Fruit fly (Drosophila melanogaster): ENCODE data around the gene AIF.

Gene AIF

dm6 chr2L:2147208-2147607 lies 4.3 kb upstream of the AIF start, which contains the start of the genes CG11723 and Tbcd (continued):
- TF ChIP-seq NfI (GFP tag; optimal IDR thresholded peaks at IDR 0.05) (peak; percentile 87), CG7372 (GFP tag; IDR thresholded peaks at IDR 0.05) (peak; percentile 91), CG7271 (tag; optimal IDR thresholded peaks at IDR 0.05) (peak; percentile 56), Atf-2 (GFP tag; optimal IDR thresholded peaks at IDR 0.05) (peak; percentile 83), CG9609 (GFP tag; optimal IDR thresholded peaks at IDR 0.05) (peak; percentile 89), CG13624 (GFP tag; optimal IDR thresholded peaks at IDR 0.05) (peak; percentile 84), Hr3 (GFP tag; optimal IDR thresholded peaks at IDR 0.05) (peak; percentile 75), az2 (GFP tag; optimal IDR thresholded peaks at IDR 0.05) (peak; percentile 83), CG5245 (GFP tag; optimal IDR thresholded peaks at IDR 0.05) (peak; percentile 72), unc-4 (GFP tag; IDR thresholded peaks at IDR 0.05; ENCODE audit: partially characterized antibody) (0 out of 2 replicates have a peak, but pooled peaks have one; percentile 38), btn (GFP tag; optimal IDR thresholded peaks at IDR 0.05) (peak; percentile 49), CG13424 (tag; optimal IDR thresholded peaks at IDR 0.05) (peak; percentile 92), Dref (GFP tag; IDR thresholded peaks at IDR 0.05) (0 out of 2 replicates have a peak, but pooled peaks have one; percentile 22), CG11398 (GFP tag; optimal IDR thresholded peaks at IDR 0.05) (peak; percentile 75), kah (GFP tag; optimal IDR thresholded peaks at IDR 0.05) (peak; percentile 30), CG3847 (GFP tag; IDR thresholded peaks at IDR 0.05) (peak; percentile 93), CG31441 (GFP tag; IDR thresholded peaks at IDR 0.05) (no peak), CG12299 (tag; optimal IDR thresholded peaks at IDR 0.05) (peak; percentile 77), pum (GFP tag; optimal IDR thresholded peaks at IDR 0.05) (peak; percentile 88), CG3163 (GFP tag; optimal IDR thresholded peaks at IDR 0.05) (peak; percentile 75), CG7963 (GFP tag; IDR thresholded peaks at IDR 0.05; ENCODE audit: partially characterized antibody) (no peak), Spps (tag; optimal IDR thresholded peaks at IDR 0.05) (peak; percentile 73), CG1233 (GFP tag; optimal IDR thresholded peaks at IDR 0.05) (peak; percentile 84), lilli (GFP tag; optimal IDR thresholded peaks at IDR 0.05) (peak; percentile 93), CG3065 (GFP tag; optimal IDR thresholded peaks at IDR 0.05) (peak; percentile 61), CoRest (tag; optimal IDR thresholded peaks at IDR 0.05) (peak; percentile 92), salm (tag; optimal IDR thresholded peaks at IDR 0.05) (peak; percentile 80), Six4 (GFP tag; optimal IDR thresholded peaks at IDR 0.05) (peak; percentile 68), hbn (GFP tag; IDR thresholded peaks at IDR 0.05; ENCODE audit: partially characterized antibody) (peak; percentile 42; the same call in 1 of the 2 replicates), CG10366 (GFP tag; IDR thresholded peaks at IDR 0.05) (peak; percentile 95), Kr (GFP tag; optimal IDR thresholded peaks at IDR 0.05) (no peak), CG7987 (GFP tag; optimal IDR thresholded peaks at IDR 0.05) (peak; percentile 59), caup (GFP tag; optimal IDR thresholded peaks at IDR 0.05; ENCODE audit: severe bottlenecking) (peak; percentile 87), Ada2b (GFP tag; IDR thresholded peaks at IDR 0.05) (peak; percentile 91), slp2 (GFP tag; optimal IDR thresholded peaks at IDR 0.05) (peak; percentile 77), Dip3 (GFP tag; optimal IDR thresholded peaks at IDR 0.05) (peak; percentile 83), seq (GFP tag; IDR thresholded peaks at IDR 0.05) (peak; percentile 85), zen2 (GFP tag; IDR thresholded peaks at IDR 0.05; ENCODE audit: partially characterized antibody) (no peak), CG12391 (tag; optimal IDR thresholded peaks at IDR 0.05) (peak; percentile 92), CG2202 (tag; optimal IDR thresholded peaks at IDR 0.05) (peak; percentile 63), Vsx1 (GFP tag; optimal IDR thresholded peaks at IDR 0.05) (no peak), cad (GFP tag; optimal IDR thresholded peaks at IDR 0.05) (no peak), mld (GFP tag; IDR thresholded peaks at IDR 0.05; ENCODE audit: partially characterized antibody) (no peak), Fer1 (GFP tag; optimal IDR thresholded peaks at IDR 0.05) (peak; percentile 84), CG17802 (tag; optimal IDR thresholded peaks at IDR 0.05) (peak; percentile 71), D19B (GFP tag; optimal IDR thresholded peaks at IDR 0.05) (peak; percentile 69), ap (GFP tag; IDR thresholded peaks at IDR 0.05) (peak; percentile 90), CG9797 (GFP tag; optimal IDR thresholded peaks at IDR 0.05) (peak; percentile 82), CG4854 (GFP tag; optimal IDR thresholded peaks at IDR 0.05) (peak; percentile 68), CG4820 (GFP tag; optimal IDR thresholded peaks at IDR 0.05) (peak; percentile 83), CG4360 (GFP tag; IDR thresholded peaks at IDR 0.05) (peak; percentile 68)
